Worm (Caenorhabditis elegans) whole organism, L4 larva: Measurements from ENCODE around the gene srw-77.

Experiments
- F49E8.2 ChIP-seq: sonication (generic microtip); optimal IDR thresholded peaks from 2 replicates; lab custom pipeline; 2016; ENCODE audit warnings: missing compliant biosample characterization, mild to moderate bottlenecking, missing genetic modification characterization, borderline replicate concordance
- daf-12 ChIP-seq: fragments of 150-350 bp; optimal IDR thresholded peaks from 2 replicates; lab custom pipeline; 2014; ENCODE audit warnings: missing biosample characterization, missing genetic modification reagents, missing genetic modification characterization
- lsy-2 ChIP-seq, 2 experiments: fragments of 150-350 bp in 1 of 2; sonication (generic microtip) in 1 of 2; optimal IDR thresholded peaks; 2 replicates each; lab custom pipeline; 2014 to 2017; ENCODE audit warnings: missing biosample characterization in 2 of 2, missing genetic modification characterization in 2 of 2
- nhr-11 ChIP-seq: fragments of 150-350 bp; optimal IDR thresholded peaks from 2 replicates; lab custom pipeline; 2014; ENCODE audit warnings: missing biosample characterization, missing genetic modification characterization
- nhr-28 ChIP-seq: fragments of 150-350 bp; optimal IDR thresholded peaks from 2 replicates; lab custom pipeline; 2014; ENCODE audit warnings: missing biosample characterization, missing genetic modification characterization
- nhr-77 ChIP-seq: fragments of 150-350 bp; optimal IDR thresholded peaks from 2 replicates; lab custom pipeline; 2014; ENCODE audit warnings: missing biosample characterization, missing genetic modification characterization
- saeg-2 ChIP-seq: fragments of 200-800 bp; sonication (Bioruptor generic); IDR thresholded peaks from 2 replicates; pipeline ENCODE4 v1.3.6; 2022; ENCODE audit warnings: missing genetic modification reagents, missing genetic modification characterization, missing compliant biosample characterization
- zag-1 ChIP-seq: fragments of 150-350 bp; optimal IDR thresholded peaks from 2 replicates; lab custom pipeline; 2014; ENCODE audit warnings: missing biosample characterization, missing genetic modification characterization
- zfp-3 ChIP-seq: fragments of 200-800 bp; sonication (Bioruptor generic); conservative IDR thresholded peaks from 2 replicates; pipeline ENCODE4 v1.3.6; 2022; ENCODE audit warnings: missing genetic modification reagents, missing genetic modification characterization, missing compliant biosample characterization

DNA sequence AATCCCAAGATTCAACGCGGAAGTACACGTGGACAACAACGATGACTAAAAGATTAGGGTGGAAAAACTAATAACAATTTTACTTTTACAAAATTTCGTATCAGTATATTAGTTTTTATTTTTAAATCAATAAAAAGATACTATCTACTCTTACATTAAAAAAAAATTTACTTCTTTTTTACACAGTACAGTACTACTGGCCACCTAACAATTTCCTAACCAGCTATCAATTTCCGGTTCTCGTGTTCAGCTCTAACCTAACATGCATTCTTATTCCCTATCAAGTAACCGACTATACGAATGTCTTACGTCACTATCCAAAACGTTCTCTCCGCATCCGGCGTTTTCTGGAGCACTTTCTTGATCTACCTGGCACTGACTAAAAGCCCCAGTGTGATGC, 13.9 kb downstream of the srw-77 start, which contains the start of gene srd-21:
- TF ChIP-seq saeg-2 (no peak), nhr-11 (tag; lab: Kevin White, UChicago) (no peak), lsy-2 (tag; optimal IDR thresholded peaks at IDR 0.05; lab: Kevin White, UChicago) (no peak), zag-1 (tag; lab: Kevin White, UChicago) (no peak), daf-12 (tag; lab: Kevin White, UChicago) (no peak), nhr-77 (no peak), zfp-3 (no peak), nhr-28 (tag; lab: Kevin White, UChicago) (no peak), F49E8.2 (no peak)
